Worm (Caenorhabditis elegans): ENCODE data around the gene adal-1.

DNA sequence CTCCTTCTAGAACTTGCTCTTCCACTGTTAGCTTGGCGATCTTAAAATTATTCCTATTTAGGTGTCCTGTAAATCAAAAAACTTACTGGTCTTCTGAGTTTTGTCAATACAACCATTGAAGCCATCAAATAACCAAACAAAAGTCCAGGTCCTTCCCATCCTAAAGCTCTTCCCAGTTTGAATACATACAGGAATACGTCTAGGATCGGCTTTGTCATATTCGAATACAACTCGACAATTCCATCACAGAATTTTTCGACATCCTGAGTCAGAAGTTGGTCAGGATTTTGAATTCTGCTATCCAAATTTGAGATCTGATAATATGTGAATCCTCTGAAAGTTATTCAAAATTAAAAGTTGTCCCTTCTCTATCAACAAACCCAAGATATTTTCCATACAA is 11.1 kb downstream of the adal-1 start:
- TF ChIP-seq nhr-237 (tag; optimal IDR thresholded peaks at IDR 0.05) (no peak), tbx-8 (GFP tag; optimal IDR thresholded peaks at IDR 0.05) (no peak), elt-3 (tag; optimal IDR thresholded peaks at IDR 0.05) (no peak), snpc-4 (tag; optimal IDR thresholded peaks at IDR 0.05) (no peak), blmp-1 (tag; optimal IDR thresholded peaks at IDR 0.05) (no peak), lsy-2 (tag; optimal IDR thresholded peaks at IDR 0.05) (no peak), unc-62 (GFP tag; optimal IDR thresholded peaks at IDR 0.05) (no peak), ztf-11 (tag; optimal IDR thresholded peaks at IDR 0.05) (no peak)

All from whole organism, mixed stage, embryonic.